Worm (Caenorhabditis elegans) whole organism, L2 larva: ENCODE measurements around the gene aars-1.

ENCODE experiments used
- C34F6.9 ChIP-seq: fragments of 150-350 bp; optimal IDR thresholded peaks from 2 replicates; lab custom pipeline; 2014; ENCODE audit warnings: missing biosample characterization, missing genetic modification characterization
- R02D3.7 ChIP-seq: fragments of 150-350 bp; optimal IDR thresholded peaks from 2 replicates; lab custom pipeline; 2014; ENCODE audit warnings: missing biosample characterization, missing genetic modification characterization
- Y55F3AM.14 ChIP-seq: fragments of 200-800 bp; sonication (Bioruptor generic); optimal IDR thresholded peaks from 2 replicates; lab custom pipeline; 2018; ENCODE audit warnings: mild to moderate bottlenecking, missing genetic modification characterization, missing compliant biosample characterization
- ZK546.5 ChIP-seq: sonication (generic microtip); optimal IDR thresholded peaks from 2 replicates; lab custom pipeline; 2017; ENCODE audit warnings: missing biosample characterization, missing genetic modification characterization
- alr-1 ChIP-seq: fragments of 150-350 bp; optimal IDR thresholded peaks from 2 replicates; lab custom pipeline; 2014; ENCODE audit warnings: missing biosample characterization, missing genetic modification characterization
- aly-2 ChIP-seq: fragments of 150-350 bp; optimal IDR thresholded peaks from 2 replicates; lab custom pipeline; 2014; ENCODE audit warnings: missing biosample characterization, missing genetic modification characterization
- ama-1 ChIP-seq: fragments of 150-350 bp; optimal IDR thresholded peaks from 2 replicates; lab custom pipeline; 2018; ENCODE audit warnings: inconsistent platforms
- blmp-1 ChIP-seq: sonication (generic microtip); optimal IDR thresholded peaks from 2 replicates; lab custom pipeline; 2017; ENCODE audit warnings: missing genetic modification characterization, mild to moderate bottlenecking, missing compliant biosample characterization, antibody characterized with exemption, moderate library complexity; ENCODE audit not compliant: insufficient read depth
- ceh-16 ChIP-seq: fragments of 150-350 bp; optimal IDR thresholded peaks from 2 replicates; lab custom pipeline; 2014; ENCODE audit warnings: missing biosample characterization, missing genetic modification characterization
- ceh-82 ChIP-seq: fragments of 150-350 bp; optimal IDR thresholded peaks from 2 replicates; lab custom pipeline; 2014; ENCODE audit warnings: missing biosample characterization, missing genetic modification characterization
- crh-2 ChIP-seq: sonication (generic microtip); optimal IDR thresholded peaks from 2 replicates; lab custom pipeline; 2017; ENCODE audit warnings: missing biosample characterization, missing genetic modification characterization
- dmd-4 ChIP-seq: sonication (generic microtip); optimal IDR thresholded peaks from 2 replicates; lab custom pipeline; 2017; ENCODE audit warnings: missing biosample characterization, missing genetic modification characterization
- fos-1 ChIP-seq: fragments of 150-350 bp; optimal IDR thresholded peaks from 2 replicates; lab custom pipeline; 2014; ENCODE audit warnings: missing biosample characterization, missing genetic modification characterization
- gmeb-1 ChIP-seq: fragments of 150-350 bp; optimal IDR thresholded peaks from 2 replicates; lab custom pipeline; 2014; ENCODE audit warnings: missing biosample characterization, missing genetic modification characterization
- lin-11 ChIP-seq: fragments of 150-350 bp; sonication (generic microtip); optimal IDR thresholded peaks from 2 replicates; lab custom pipeline; 2014; ENCODE audit warnings: missing biosample characterization, missing genetic modification characterization, inconsistent platforms, mixed read lengths
- lin-13 ChIP-seq: fragments of 150-350 bp; optimal IDR thresholded peaks from 2 replicates; lab custom pipeline; 2014; ENCODE audit warnings: missing biosample characterization, missing genetic modification reagents, missing genetic modification characterization
- lsy-2 ChIP-seq, 2 experiments: fragments of 150-350 bp in 1 of 2; sonication (generic microtip) in 1 of 2; optimal IDR thresholded peaks; 2 replicates each; lab custom pipeline; 2014 to 2017; ENCODE audit warnings: missing biosample characterization in 2 of 2, missing genetic modification characterization in 2 of 2
- mab-5 ChIP-seq: fragments of 150-350 bp; optimal IDR thresholded peaks from 2 replicates; lab custom pipeline; 2014; ENCODE audit warnings: missing biosample characterization, missing genetic modification characterization
- mdl-1 ChIP-seq, 2 experiments: fragments of 150-350 bp in 1 of 2; sonication (generic microtip) in 1 of 2; optimal IDR thresholded peaks; 2 replicates each; lab custom pipeline; 2017; ENCODE audit warnings: missing biosample characterization in 2 of 2, missing genetic modification characterization in 2 of 2
- nhr-10 ChIP-seq: sonication (generic microtip); optimal IDR thresholded peaks from 2 replicates; lab custom pipeline; 2017; ENCODE audit warnings: missing biosample characterization, missing genetic modification characterization
- nhr-11 ChIP-seq: fragments of 150-350 bp; optimal IDR thresholded peaks from 2 replicates; lab custom pipeline; 2014; ENCODE audit warnings: missing biosample characterization, missing genetic modification characterization
- nhr-129 ChIP-seq: fragments of 150-350 bp; optimal IDR thresholded peaks from 2 replicates; lab custom pipeline; 2014; ENCODE audit warnings: missing biosample characterization, missing genetic modification characterization
- nhr-237 ChIP-seq: fragments of 150-350 bp; optimal IDR thresholded peaks from 2 replicates; lab custom pipeline; 2014; ENCODE audit warnings: missing biosample characterization, missing genetic modification characterization
- nhr-6 ChIP-seq: fragments of 150-350 bp; optimal IDR thresholded peaks from 2 replicates; lab custom pipeline; 2014; ENCODE audit warnings: missing biosample characterization, missing genetic modification characterization
- sem-4 ChIP-seq: fragments of 150-350 bp; optimal IDR thresholded peaks from 2 replicates; lab custom pipeline; 2014; ENCODE audit warnings: missing biosample characterization, missing genetic modification reagents, missing genetic modification characterization
- skn-1 ChIP-seq: sonication (generic microtip); optimal IDR thresholded peaks from 2 replicates; lab custom pipeline; 2017; ENCODE audit warnings: missing biosample characterization, missing genetic modification characterization
- sma-9 ChIP-seq, 2 experiments: fragments of 150-350 bp in 1 of 2; sonication (generic microtip) in 1 of 2; optimal IDR thresholded peaks; 2 replicates each; lab custom pipeline; 2014 to 2016; ENCODE audit warnings: missing genetic modification characterization in 2 of 2, mild to moderate bottlenecking in 1 of 2, missing biosample characterization in 1 of 2, missing compliant biosample characterization in 1 of 2, missing genetic modification reagents in 1 of 2, moderate library complexity in 1 of 2
- snpc-4 ChIP-seq: fragments of 150-350 bp; optimal IDR thresholded peaks from 2 replicates; lab custom pipeline; 2014; ENCODE audit warnings: missing biosample characterization, missing genetic modification characterization
- unc-39 ChIP-seq: fragments of 150-350 bp; optimal IDR thresholded peaks from 2 replicates; lab custom pipeline; 2014; ENCODE audit warnings: missing biosample characterization, missing genetic modification characterization
- unc-55 ChIP-seq: fragments of 150-350 bp; sonication (generic microtip); optimal IDR thresholded peaks from 3 replicates; lab custom pipeline; 2014; ENCODE audit warnings: missing biosample characterization, missing genetic modification reagents, missing genetic modification characterization
- unc-62 ChIP-seq: fragments of 150-350 bp; optimal IDR thresholded peaks from 2 replicates; lab custom pipeline; 2014; ENCODE audit warnings: missing biosample characterization, missing genetic modification reagents, missing genetic modification characterization
- zag-1 ChIP-seq: fragments of 150-350 bp; optimal IDR thresholded peaks from 2 replicates; lab custom pipeline; 2014; ENCODE audit warnings: missing biosample characterization, missing genetic modification characterization
- ztf-1 ChIP-seq: fragments of 200-800 bp; sonication (Bioruptor generic); conservative IDR thresholded peaks from 2 replicates; pipeline ENCODE4 v1.3.6; 2022; ENCODE audit warnings: missing genetic modification characterization, missing compliant biosample characterization
- ztf-11 ChIP-seq: sonication (generic microtip); optimal IDR thresholded peaks from 2 replicates; lab custom pipeline; 2017; ENCODE audit warnings: missing biosample characterization, missing genetic modification characterization
- ztf-4 ChIP-seq: fragments of 150-350 bp; optimal IDR thresholded peaks from 2 replicates; lab custom pipeline; 2014; ENCODE audit warnings: missing biosample characterization, missing genetic modification characterization

Gene aars-1

ce11 chrII:11469574-11470108 is 5.3 kb upstream of the aars-1 start, which contains the start of gene cisd-1:
TSS of gene cisd-1 (minus strand) at chrII:11469624.
- TF ChIP-seq fos-1 (tag; lab: Kevin White, UChicago) (peak; percentile 58), lsy-2 (tag; optimal IDR thresholded peaks at IDR 0.05; lab: Kevin White, UChicago) (peak in 1 of 2 experiments; percentile 14), mdl-1 (tag; optimal IDR thresholded peaks at IDR 0.05; lab: Kevin White, UChicago) (no peak), crh-2 (tag; lab: Kevin White, UChicago) (peak; percentile 40), unc-62 (GFP tag; lab: Kevin White, UChicago) (no peak), nhr-10 (tag; lab: Kevin White, UChicago) (no peak), ama-1 (lab: Kevin White, UChicago) (no peak), C34F6.9 (tag; lab: Kevin White, UChicago) (peak; percentile 21), nhr-129 (tag; lab: Kevin White, UChicago) (no peak), sma-9 (GFP tag; optimal IDR thresholded peaks at IDR 0.05; lab: Kevin White, UChicago) (peak; percentile 17), sma-9 (tag; optimal IDR thresholded peaks at IDR 0.05; lab: Kevin White, UChicago) (no peak), aly-2 (tag; lab: Kevin White, UChicago) (no peak)

- no peak for TF ChIP-seq nhr-10 (tag; lab: Kevin White, UChicago)
- TF ChIP-seq ceh-16 (tag; lab: Kevin White, UChicago), result no peak
- TF ChIP-seq blmp-1 (tag; lab: Kevin White, UChicago), result no peak
- no peak for TF ChIP-seq ceh-82 (tag; lab: Kevin White, UChicago)
- TF ChIP-seq nhr-237 (tag; lab: Kevin White, UChicago), result no peak
- no peak for TF ChIP-seq mdl-1 (tag; optimal IDR thresholded peaks at IDR 0.05; lab: Kevin White, UChicago)
- no peak for TF ChIP-seq snpc-4 (tag; lab: Kevin White, UChicago)
These were observed 3.2 kb upstream of the aars-1 start, which contains the start of gene klp-17 for ce11 chrII:11467541-11467940. TSS of gene klp-17 (minus strand) at chrII:11467641.

ce11 chrII:11463899-11464298 is 398 bp downstream of the aars-1 start:
- peak; percentile 32 for TF ChIP-seq unc-55 (GFP tag; lab: Kevin White, UChicago)
- no peak for TF ChIP-seq crh-2 (tag; lab: Kevin White, UChicago)
- no peak for TF ChIP-seq ceh-82 (tag; lab: Kevin White, UChicago)
- peak; percentile 14 for TF ChIP-seq R02D3.7 (tag; lab: Kevin White, UChicago)
- no peak for TF ChIP-seq ceh-16 (tag; lab: Kevin White, UChicago)
- TF ChIP-seq nhr-10 (tag; lab: Kevin White, UChicago), result no peak
- no peak for TF ChIP-seq ZK546.5
- TF ChIP-seq nhr-11 (tag; lab: Kevin White, UChicago), result no peak
- no peak for TF ChIP-seq unc-39 (tag; lab: Kevin White, UChicago)
- TF ChIP-seq alr-1 (tag; lab: Kevin White, UChicago), result no peak
- TF ChIP-seq sma-9 (GFP tag; optimal IDR thresholded peaks at IDR 0.05; lab: Kevin White, UChicago), result peak; percentile 15
- TF ChIP-seq sma-9 (tag; optimal IDR thresholded peaks at IDR 0.05; lab: Kevin White, UChicago), result no peak
- TF ChIP-seq lin-13 (GFP tag; lab: Kevin White, UChicago), result no peak
- no peak for TF ChIP-seq C34F6.9 (tag; lab: Kevin White, UChicago)
- TF ChIP-seq, all 48 proteins: peak for 3

- TF ChIP-seq skn-1 (peak; percentile 12), dmd-4 (no peak), lin-11 (no peak), fos-1 (tag; lab: Kevin White, UChicago) (peak; percentile 52)
These were observed 4.4 kb downstream of the aars-1 start for ce11 chrII:11459883-11460282.

ce11 chrII:11455715-11456114 is 8.6 kb downstream of the aars-1 start:
- no peak for TF ChIP-seq unc-55 (GFP tag; lab: Kevin White, UChicago)
- TF ChIP-seq ztf-4 (tag; lab: Kevin White, UChicago), result no peak
- no peak for TF ChIP-seq Y55F3AM.14 (GFP tag; lab: Kevin White, UChicago)
- TF ChIP-seq mab-5 (tag; lab: Kevin White, UChicago), result no peak
- TF ChIP-seq zag-1 (tag; lab: Kevin White, UChicago), result no peak
- TF ChIP-seq ama-1 (lab: Kevin White, UChicago), result no peak
- TF ChIP-seq nhr-6 (tag; lab: Kevin White, UChicago), result no peak
- TF ChIP-seq sem-4 (tag; lab: Kevin White, UChicago), result no peak
- no peak for TF ChIP-seq fos-1 (tag; lab: Kevin White, UChicago)
- no peak for TF ChIP-seq lin-13 (GFP tag; lab: Kevin White, UChicago)
- TF ChIP-seq ceh-16 (tag; lab: Kevin White, UChicago), result no peak
- no peak for TF ChIP-seq lin-11
- TF ChIP-seq ztf-11 (tag; lab: Kevin White, UChicago), result no peak
- TF ChIP-seq alr-1 (tag; lab: Kevin White, UChicago), result no peak
- TF ChIP-seq snpc-4 (tag; lab: Kevin White, UChicago), result no peak
- no peak for TF ChIP-seq ztf-1 (GFP tag; lab: Robert Waterston, UW)
- TF ChIP-seq gmeb-1 (tag; lab: Kevin White, UChicago), result no peak
- no peak for TF ChIP-seq dmd-4
